Worm (Caenorhabditis elegans): ENCODE results near the gene pax-1.

DNA sequence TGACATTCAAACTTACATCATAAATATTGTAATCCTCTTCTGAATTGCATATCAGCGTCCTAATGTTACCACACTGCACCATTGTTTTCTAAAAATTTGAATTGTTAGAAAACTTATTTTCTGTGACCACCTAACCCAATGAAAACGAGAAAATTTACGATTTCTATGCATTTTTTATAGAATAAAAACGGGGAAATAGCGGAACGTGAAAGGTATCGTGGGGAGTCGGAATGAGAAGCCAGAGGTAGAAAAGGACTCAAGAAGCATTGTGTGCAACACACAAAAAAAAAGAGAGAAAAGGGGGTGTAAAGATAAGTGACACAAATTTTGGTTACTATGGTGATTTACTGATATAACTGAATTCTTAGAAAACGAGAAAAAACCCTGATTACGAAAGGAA is 25.5 kb downstream of the pax-1 start, which contains the start of gene C16D9.6:
- TF ChIP-seq mcd-1 (GFP tag; IDR thresholded peaks at IDR 0.05) (no peak), bed-2 (GFP tag; IDR thresholded peaks at IDR 0.05) (no peak), ama-1 (optimal IDR thresholded peaks at IDR 0.05) (no peak), ama-1 (GFP tag; optimal IDR thresholded peaks at IDR 0.05) (no peak), Y79H2A.3 (GFP tag; conservative IDR thresholded peaks at IDR 0.05) (no peak), ztf-6 (GFP tag; IDR thresholded peaks at IDR 0.05) (no peak), egl-44 (GFP tag; IDR thresholded peaks at IDR 0.05) (no peak), hsf-1 (GFP tag; IDR thresholded peaks at IDR 0.05) (no peak), cebp-2 (GFP tag; IDR thresholded peaks at IDR 0.05) (no peak), unc-62 (GFP tag; optimal IDR thresholded peaks at IDR 0.05) (no peak), B0336.3 (GFP tag; IDR thresholded peaks at IDR 0.05) (no peak), ztf-22 (GFP tag; optimal IDR thresholded peaks at IDR 0.05) (no peak), sdz-38 (tag; optimal IDR thresholded peaks at IDR 0.05) (no peak)
